Worm (Caenorhabditis elegans): ENCODE measurements around the gene Y45F10B.12.
A peak's percentile ranks its signal among the peaks of the same experiment; 100 is the strongest.

Gene Y45F10B.12

DNA sequence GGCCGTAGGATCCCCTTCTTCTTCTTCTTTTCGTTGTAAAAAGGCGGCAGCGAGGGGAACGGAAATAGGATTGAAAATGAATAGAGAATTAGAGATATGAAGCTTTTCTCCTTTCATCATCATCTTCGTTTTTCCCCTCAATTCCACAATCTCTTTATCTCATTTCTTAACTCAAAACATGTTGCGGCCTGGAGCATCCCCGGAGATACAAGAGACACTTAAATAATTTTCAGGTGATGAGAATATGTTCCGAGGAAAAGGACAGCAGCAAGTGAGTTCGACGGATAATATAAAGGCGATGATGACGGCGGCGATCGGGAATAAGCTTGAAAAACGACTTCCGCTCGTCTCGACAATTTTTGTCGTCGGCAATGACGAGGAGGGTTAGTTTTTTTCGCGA is 25.6 kb upstream of the Y45F10B.12 start, which contains the start of the genes Y45F10B.13 and qui-1:
Gene Y45F10B.13, minus strand, starts transcription at position 101 of the 400 bp plus-strand sequence.
Gene qui-1, plus strand, starts transcription at position 233 of the 400 bp plus-strand sequence.
- no peak for TF ChIP-seq hlh-26 (GFP tag; conservative IDR thresholded peaks at IDR 0.05)
- 0 out of 2 replicates have a peak, but pooled peaks have one; percentile 39 for TF ChIP-seq ztf-28 (GFP tag; IDR thresholded peaks at IDR 0.05)

- TF ChIP-seq lsy-27 (tag; optimal IDR thresholded peaks at IDR 0.05; ENCODE audit: borderline replicate concordance, insufficient read depth) (no peak), die-1 (tag; optimal IDR thresholded peaks at IDR 0.05) (no peak), mel-28 (tag; optimal IDR thresholded peaks at IDR 0.05; ENCODE audit: borderline replicate concordance) (no peak), F10E7.11 (tag; optimal IDR thresholded peaks at IDR 0.05) (no peak), snpc-1.1 (tag; optimal IDR thresholded peaks at IDR 0.05; ENCODE audit: insufficient read depth) (no peak), ccch-3 (GFP tag; optimal IDR thresholded peaks at IDR 0.05) (no peak), ceh-58 (GFP tag; IDR thresholded peaks at IDR 0.05) (no peak), nhr-27 (tag; optimal IDR thresholded peaks at IDR 0.05) (no peak), ztf-25 (GFP tag; IDR thresholded peaks at IDR 0.05) (no peak), F55B11.4 (tag; optimal IDR thresholded peaks at IDR 0.05; ENCODE audit: borderline replicate concordance, insufficient read depth) (no peak), dpl-1 (GFP tag; optimal IDR thresholded peaks at IDR 0.05) (no peak)
Measured at ce11 chrIV:13564284-13564683, 23.0 kb upstream of the Y45F10B.12 start.

- TF ChIP-seq F33H1.4 (GFP tag; IDR thresholded peaks at IDR 0.05): no peak
- TF ChIP-seq somi-1 (GFP tag; optimal IDR thresholded peaks at IDR 0.05): no peak
- TF ChIP-seq tbp1 (GFP tag; optimal IDR thresholded peaks at IDR 0.05): no peak
- TF ChIP-seq sdz-38 (tag; optimal IDR thresholded peaks at IDR 0.05): no peak
- no peak for TF ChIP-seq nfyb-1 (GFP tag; IDR thresholded peaks at IDR 0.05)
- no peak for TF ChIP-seq nhr-80 (tag; optimal IDR thresholded peaks at IDR 0.05)
- no peak for TF ChIP-seq sea-2 (GFP tag; IDR thresholded peaks at IDR 0.05)
- no peak for TF ChIP-seq Y56A3A.18 (GFP tag; IDR thresholded peaks at IDR 0.05)
- TF ChIP-seq ceh-40 (GFP tag; IDR thresholded peaks at IDR 0.05): no peak
- TF ChIP-seq nhr-27 (tag; optimal IDR thresholded peaks at IDR 0.05): no peak
- TF ChIP-seq mxl-1 (tag; optimal IDR thresholded peaks at IDR 0.05): no peak
- no peak for TF ChIP-seq F49E8.2 (tag; optimal IDR thresholded peaks at IDR 0.05; ENCODE audit: insufficient read depth)
- TF ChIP-seq nfya-1 (tag; optimal IDR thresholded peaks at IDR 0.05; ENCODE audit: borderline replicate concordance, insufficient read depth): no peak
- TF ChIP-seq die-1 (tag; optimal IDR thresholded peaks at IDR 0.05): no peak
- no peak for TF ChIP-seq ceh-100 (GFP tag; IDR thresholded peaks at IDR 0.05)
Measured at ce11 chrIV:13574733-13575132, 12.5 kb upstream of the Y45F10B.12 start, which contains the start of gene srd-10. Gene srd-10 (plus strand): TSS chrIV:13575033.

- no peak for TF ChIP-seq Y95B8A.8 (GFP tag; IDR thresholded peaks at IDR 0.05)
- TF ChIP-seq aptf-2 (GFP tag; conservative IDR thresholded peaks at IDR 0.05): no peak
- TF ChIP-seq F57C9.4 (tag; optimal IDR thresholded peaks at IDR 0.05): no peak
- TF ChIP-seq F55B11.4 (tag; optimal IDR thresholded peaks at IDR 0.05; ENCODE audit: borderline replicate concordance, insufficient read depth): no peak
- no peak for TF ChIP-seq nhr-27 (tag; optimal IDR thresholded peaks at IDR 0.05)
- no peak for TF ChIP-seq B0336.3 (GFP tag; IDR thresholded peaks at IDR 0.05)
- TF ChIP-seq ztf-18 (tag; optimal IDR thresholded peaks at IDR 0.05): no peak
- TF ChIP-seq fkh-3 (tag; optimal IDR thresholded peaks at IDR 0.05): no peak
- no peak for TF ChIP-seq B0035.1 (tag; optimal IDR thresholded peaks at IDR 0.05)
- TF ChIP-seq nfya-2 (GFP tag; IDR thresholded peaks at IDR 0.05): no peak
- no peak for TF ChIP-seq ztf-26 (tag; optimal IDR thresholded peaks at IDR 0.05)
- no peak for TF ChIP-seq lag-1 (GFP tag; IDR thresholded peaks at IDR 0.05)
- no peak for TF ChIP-seq F22D6.2 (tag; optimal IDR thresholded peaks at IDR 0.05)
- TF ChIP-seq snpc-1.1 (tag; optimal IDR thresholded peaks at IDR 0.05; ENCODE audit: insufficient read depth): no peak
- TF ChIP-seq attf-5 (GFP tag; optimal IDR thresholded peaks at IDR 0.05): no peak
- no peak for TF ChIP-seq lin-26 (GFP tag; IDR thresholded peaks at IDR 0.05)
- TF ChIP-seq F49E8.2 (tag; optimal IDR thresholded peaks at IDR 0.05; ENCODE audit: insufficient read depth): no peak
- no peak for TF ChIP-seq rpc-1 (optimal IDR thresholded peaks at IDR 0.05)
- no peak for TF ChIP-seq rpc-1 (tag; optimal IDR thresholded peaks at IDR 0.05)
- TF ChIP-seq lsy-27 (tag; optimal IDR thresholded peaks at IDR 0.05; ENCODE audit: borderline replicate concordance, insufficient read depth): no peak
- no peak for TF ChIP-seq sdz-38 (tag; optimal IDR thresholded peaks at IDR 0.05)
Measured at ce11 chrIV:13575673-13576072, 11.6 kb upstream of the Y45F10B.12 start.

Measured in whole organism, young adult.